Worm (Caenorhabditis elegans): ENCODE measurements around the gene R11D1.3.

The R11D1.3 gene

DNA sequence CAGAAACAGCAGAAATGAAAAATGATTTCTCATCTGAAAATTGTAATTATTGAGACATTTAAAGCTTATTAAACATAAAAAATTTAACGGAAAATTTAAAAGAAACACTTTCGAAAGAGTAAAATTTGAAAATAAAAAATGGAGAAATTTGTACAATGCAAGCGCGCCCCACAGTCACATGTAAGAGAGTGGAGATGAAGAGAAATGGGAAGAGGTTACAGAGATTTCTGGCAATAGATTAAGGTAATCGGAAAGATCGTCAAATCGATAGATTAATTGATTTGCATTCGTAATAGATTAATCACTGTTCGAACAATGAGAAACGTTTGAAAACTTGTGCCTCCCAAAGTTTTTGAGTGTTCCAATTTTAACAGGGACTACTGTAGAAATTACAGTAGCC, 35.5 kb upstream of the R11D1.3 start, which contains the start of gene C15C8.4:
TSS of gene C15C8.4 (minus strand) at position 33 of the 400 bp plus-strand sequence.
- TF ChIP-seq mdl-1 (tag; optimal IDR thresholded peaks at IDR 0.05), result no peak
- no peak for TF ChIP-seq hlh-4 (tag; optimal IDR thresholded peaks at IDR 0.05)
- TF ChIP-seq dpl-1 (GFP tag; optimal IDR thresholded peaks at IDR 0.05), result peak in 1 of 3 experiments; percentile 40
- TF ChIP-seq nhr-77 (tag; optimal IDR thresholded peaks at IDR 0.05), result no peak
- no peak for TF ChIP-seq ceh-90 (tag; optimal IDR thresholded peaks at IDR 0.05)
- peak; percentile 9 for TF ChIP-seq lin-13 (GFP tag; optimal IDR thresholded peaks at IDR 0.05)
- TF ChIP-seq nhr-12 (tag; optimal IDR thresholded peaks at IDR 0.05), result no peak
- peak; percentile 15 to 20 for TF ChIP-seq efl-1 (optimal IDR thresholded peaks at IDR 0.05)
- peak; percentile 12 to 85 for TF ChIP-seq efl-1 (GFP tag; optimal IDR thresholded peaks at IDR 0.05 in 1 of 2)
- no peak for TF ChIP-seq pax-3 (tag; optimal IDR thresholded peaks at IDR 0.05)
- no peak for TF ChIP-seq swsn-7 (tag; optimal IDR thresholded peaks at IDR 0.05)
- TF ChIP-seq efl-3 (GFP tag; optimal IDR thresholded peaks at IDR 0.05), result no peak
- peak in 1 of 2 experiments; percentile 50 for TF ChIP-seq lsy-2 (tag; optimal IDR thresholded peaks at IDR 0.05)
- no peak for TF ChIP-seq dsc-1 (tag; optimal IDR thresholded peaks at IDR 0.05)
- TF ChIP-seq ces-1 (GFP tag; optimal IDR thresholded peaks at IDR 0.05), result no peak
- TF ChIP-seq jun-1 (tag; optimal IDR thresholded peaks at IDR 0.05), result no peak
- no peak for TF ChIP-seq unc-98 (GFP tag; IDR thresholded peaks at IDR 0.05)
- no peak for TF ChIP-seq ztf-11 (tag; optimal IDR thresholded peaks at IDR 0.05)
- no peak for TF ChIP-seq F16B12.6 (tag; optimal IDR thresholded peaks at IDR 0.05)
- no peak for TF ChIP-seq nhr-237 (tag; optimal IDR thresholded peaks at IDR 0.05)
- TF ChIP-seq nhr-71 (tag; optimal IDR thresholded peaks at IDR 0.05), result no peak
- TF ChIP-seq mep-1 (tag; optimal IDR thresholded peaks at IDR 0.05), result peak; percentile 37
- TF ChIP-seq nhr-28 (tag; optimal IDR thresholded peaks at IDR 0.05), result no peak
- no peak for TF ChIP-seq ceh-88 (GFP tag; IDR thresholded peaks at IDR 0.05)
- TF ChIP-seq egl-27 (tag; optimal IDR thresholded peaks at IDR 0.05), result no peak
- TF ChIP-seq fkh-10 (GFP tag; optimal IDR thresholded peaks at IDR 0.05), result no peak
- no peak for TF ChIP-seq snpc-4 (tag; optimal IDR thresholded peaks at IDR 0.05)
- no peak for TF ChIP-seq grh-1 (GFP tag; IDR thresholded peaks at IDR 0.05)
- TF ChIP-seq sptf-1 (tag; optimal IDR thresholded peaks at IDR 0.05), result no peak
- TF ChIP-seq pqm-1 (tag; optimal IDR thresholded peaks at IDR 0.05), result no peak
- TF ChIP-seq ceh-8 (GFP tag; optimal IDR thresholded peaks at IDR 0.05), result no peak
- TF ChIP-seq irx-1 (tag; optimal IDR thresholded peaks at IDR 0.05), result no peak
- peak; percentile 12 for TF ChIP-seq rnt-1 (tag; optimal IDR thresholded peaks at IDR 0.05)
- TF ChIP-seq blmp-1 (tag; optimal IDR thresholded peaks at IDR 0.05), result peak; percentile 74

DNA sequence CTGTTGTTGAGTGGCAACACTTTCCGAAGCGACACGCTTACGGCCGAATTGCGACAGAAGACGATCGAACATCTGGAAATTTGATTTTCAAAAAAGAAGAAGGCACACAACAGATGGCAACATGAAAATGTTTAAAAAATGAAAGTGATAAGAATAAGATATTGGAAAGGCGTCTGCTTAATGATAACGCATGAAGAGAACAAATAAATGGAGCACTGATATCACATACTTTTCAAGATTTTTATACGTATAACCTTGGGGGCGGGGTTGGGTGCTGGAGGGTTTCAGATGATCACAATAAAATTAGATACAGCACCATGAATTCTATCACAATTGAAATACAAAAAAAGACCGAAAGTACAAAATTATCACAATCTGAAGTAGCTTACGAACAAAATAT, 33.1 kb upstream of the R11D1.3 start, which contains the start of gene C15C8.7:
TSS of gene C15C8.7 (minus strand) at position 72 of the 400 bp plus-strand sequence.
- no peak for TF ChIP-seq ztf-4 (tag; optimal IDR thresholded peaks at IDR 0.05)
- TF ChIP-seq ztf-11 (tag; optimal IDR thresholded peaks at IDR 0.05), result no peak
- TF ChIP-seq hlh-17 (GFP tag; optimal IDR thresholded peaks at IDR 0.05; ENCODE audit: borderline replicate concordance), result no peak
- TF ChIP-seq mab-9 (GFP tag; IDR thresholded peaks at IDR 0.05), result no peak
- TF ChIP-seq ceh-90 (tag; optimal IDR thresholded peaks at IDR 0.05), result no peak
- no peak for TF ChIP-seq nhr-28 (tag; optimal IDR thresholded peaks at IDR 0.05)
- TF ChIP-seq pag-3 (tag; optimal IDR thresholded peaks at IDR 0.05; ENCODE audit: borderline replicate concordance, insufficient read depth), result no peak
- no peak for TF ChIP-seq hpl-2 (GFP tag; optimal IDR thresholded peaks at IDR 0.05)
- peak; percentile 75 for TF ChIP-seq elt-2 (tag; optimal IDR thresholded peaks at IDR 0.05)
- no peak for TF ChIP-seq sox-4 (tag; optimal IDR thresholded peaks at IDR 0.05)
- no peak for TF ChIP-seq irx-1 (tag; optimal IDR thresholded peaks at IDR 0.05)
- no peak for TF ChIP-seq vab-15 (tag; optimal IDR thresholded peaks at IDR 0.05)
- peak; percentile 52 for TF ChIP-seq pqm-1 (tag; optimal IDR thresholded peaks at IDR 0.05)
- TF ChIP-seq egl-27 (tag; optimal IDR thresholded peaks at IDR 0.05), result no peak
- no peak for TF ChIP-seq unc-98 (GFP tag; IDR thresholded peaks at IDR 0.05)
- no peak for TF ChIP-seq C04F5.9 (tag; optimal IDR thresholded peaks at IDR 0.05)
- TF ChIP-seq elt-3 (tag; optimal IDR thresholded peaks at IDR 0.05), result no peak
